ENCODE assay signal across 2 fruit fly cellular contexts in genomic region chr3R:16948667-16949066, dm6.
TF ChIP-seq lines count a peak whose summit lies in the region.

No protein-coding gene starts in this region.

TF ChIP-seq in whole organism, embryonic, 481 proteins besides CTCF, POLR2A, EP300 and RAD21 (continued from another document and continues in another):
- TF ChIP-seq seq (GFP tag; IDR thresholded peaks at IDR 0.05; lab: Robert Waterston, UW) (peak; percentile 63; the same call in 1 of the 2 replicates), CG4360 (GFP tag; IDR thresholded peaks at IDR 0.05; lab: Robert Waterston, UW) (0 out of 2 replicates have a peak, but pooled peaks have one; percentile 32), dpn (GFP tag; optimal IDR thresholded peaks at IDR 0.05; lab: Kevin White, UChicago) (peak in 1 of 2 experiments; percentile 39), slbo (GFP tag; IDR thresholded peaks at IDR 0.05; lab: Robert Waterston, UW) (peak; percentile 57), croc (GFP tag; conservative IDR thresholded peaks at IDR 0.05; lab: Robert Waterston, UW) (no peak), CG14441 (GFP tag; IDR thresholded peaks at IDR 0.05; lab: Robert Waterston, UW) (peak; percentile 23; the same call in 1 of the 2 replicates), E2f1 (GFP tag; IDR thresholded peaks at IDR 0.05; lab: Robert Waterston, UW) (0 out of 2 replicates have a peak, but pooled peaks have one; percentile 35), CG3163 (GFP tag; optimal IDR thresholded peaks at IDR 0.05; lab: Kevin White, UChicago) (peak; percentile 4), Awh (GFP tag; IDR thresholded peaks at IDR 0.05; lab: Robert Waterston, UW) (peak; percentile 44; the same call in 1 of the 2 replicates), ewg (GFP tag; optimal IDR thresholded peaks at IDR 0.05; lab: Kevin White, UChicago) (peak; percentile 63), fd64A (GFP tag; optimal IDR thresholded peaks at IDR 0.05; lab: Kevin White, UChicago) (no peak), CG2202 (tag; optimal IDR thresholded peaks at IDR 0.05; lab: Kevin White, UChicago) (no peak), Xbp1 (GFP tag; optimal IDR thresholded peaks at IDR 0.05; lab: Kevin White, UChicago) (peak; percentile 20), CG2889 (GFP tag; IDR thresholded peaks at IDR 0.05; lab: Robert Waterston, UW) (peak; percentile 48; the same call in 1 of the 3 replicates), Hr78 (GFP tag; optimal IDR thresholded peaks at IDR 0.05; lab: Kevin White, UChicago) (no peak), prd (optimal IDR thresholded peaks at IDR 0.05; lab: Kevin White, UChicago) (no peak), prd (GFP tag; IDR thresholded peaks at IDR 0.05; lab: Robert Waterston, UW) (peak; percentile 49; the same call in 2 of the 3 replicates), klu (GFP tag; IDR thresholded peaks at IDR 0.05; lab: Robert Waterston, UW) (no peak), row (GFP tag; IDR thresholded peaks at IDR 0.05; lab: Robert Waterston, UW) (peak; percentile 53), Rx (GFP tag; IDR thresholded peaks at IDR 0.05; lab: Robert Waterston, UW) (0 out of 2 replicates have a peak, but pooled peaks have one; percentile 6), Deaf1 (tag; optimal IDR thresholded peaks at IDR 0.05; lab: Kevin White, UChicago) (peak; percentile 21), phol (tag; optimal IDR thresholded peaks at IDR 0.05; lab: Kevin White, UChicago) (peak; percentile 99), Adf1 (GFP tag; IDR thresholded peaks at IDR 0.05; lab: Robert Waterston, UW) (peak; percentile 98), CG34422 (GFP tag; IDR thresholded peaks at IDR 0.05; lab: Robert Waterston, UW) (0 out of 3 replicates have a peak, but pooled peaks have one; percentile 51), sr (GFP tag; IDR thresholded peaks at IDR 0.05; lab: Robert Waterston, UW) (peak; percentile 73; the same call in 2 of the 3 replicates), Jarid2 (GFP tag; optimal IDR thresholded peaks at IDR 0.05; lab: Kevin White, UChicago) (no peak), Lhr (GFP tag; optimal IDR thresholded peaks at IDR 0.05; lab: Kevin White, UChicago) (no peak), CG18476 (GFP tag; optimal IDR thresholded peaks at IDR 0.05; lab: Kevin White, UChicago) (no peak), CG17328 (GFP tag; IDR thresholded peaks at IDR 0.05; lab: Robert Waterston, UW) (peak; percentile 43), h (optimal IDR thresholded peaks at IDR 0.05; lab: Kevin White, UChicago) (no peak), dysf (GFP tag; IDR thresholded peaks at IDR 0.05; lab: Robert Waterston, UW) (0 out of 3 replicates have a peak, but pooled peaks have one; percentile 30), CG9817 (tag; optimal IDR thresholded peaks at IDR 0.05; lab: Kevin White, UChicago) (no peak), CG6765 (GFP tag; optimal IDR thresholded peaks at IDR 0.05; lab: Kevin White, UChicago) (no peak), chn (GFP tag; optimal IDR thresholded peaks at IDR 0.05; lab: Kevin White, UChicago) (peak; percentile 17), Drgx (GFP tag; IDR thresholded peaks at IDR 0.05; lab: Robert Waterston, UW) (peak; percentile 58), CG7963 (GFP tag; IDR thresholded peaks at IDR 0.05; lab: Robert Waterston, UW; ENCODE audit: partially characterized antibody) (peak; percentile 27; the same call in 2 of the 3 replicates), chm (GFP tag; IDR thresholded peaks at IDR 0.05; lab: Robert Waterston, UW) (peak; percentile 59; the same call in 1 of the 2 replicates), CG10321 (GFP tag; IDR thresholded peaks at IDR 0.05; lab: Robert Waterston, UW) (peak; percentile 97), sens (GFP tag; lab: Kevin White, UChicago) (peak; percentile 85), abd-A (tag; optimal IDR thresholded peaks at IDR 0.05; lab: Kevin White, UChicago) (peak; percentile 52), sisA (GFP tag; IDR thresholded peaks at IDR 0.05; lab: Robert Waterston, UW) (peak; percentile 12; the same call in 1 of the 2 replicates), sob (GFP tag; IDR thresholded peaks at IDR 0.05; lab: Robert Waterston, UW) (0 out of 2 replicates have a peak, but pooled peaks have one; percentile 33), ken (GFP tag; IDR thresholded peaks at IDR 0.05; lab: Robert Waterston, UW) (peak; percentile 59; the same call in 1 of the 3 replicates), CG10543 (GFP tag; optimal IDR thresholded peaks at IDR 0.05; lab: Kevin White, UChicago) (peak; percentile 27), twi (tag; optimal IDR thresholded peaks at IDR 0.05; lab: Kevin White, UChicago) (peak; percentile 77), CoRest (tag; optimal IDR thresholded peaks at IDR 0.05; lab: Kevin White, UChicago) (peak; percentile 74), CG1024 (GFP tag; IDR thresholded peaks at IDR 0.05; lab: Robert Waterston, UW) (0 out of 2 replicates have a peak, but pooled peaks have one; percentile 16), gt (GFP tag; IDR thresholded peaks at IDR 0.05; lab: Robert Waterston, UW) (no peak), CG14860 (GFP tag; IDR thresholded peaks at IDR 0.05; lab: Robert Waterston, UW; ENCODE audit: partially characterized antibody) (peak; percentile 30; the same call in 1 of the 3 replicates), slp2 (GFP tag; optimal IDR thresholded peaks at IDR 0.05; lab: Kevin White, UChicago) (peak; percentile 8), CG6689 (GFP tag; IDR thresholded peaks at IDR 0.05; lab: Robert Waterston, UW) (peak; percentile 24; the same call in 1 of the 2 replicates), NK7.1 (GFP tag; optimal IDR thresholded peaks at IDR 0.05; lab: Kevin White, UChicago) (no peak), ttk (GFP tag; IDR thresholded peaks at IDR 0.05; lab: Robert Waterston, UW) (peak; percentile 41; the same call in 1 of the 2 replicates), gsb-n (tag; optimal IDR thresholded peaks at IDR 0.05; lab: Kevin White, UChicago) (no peak), lmd (GFP tag; IDR thresholded peaks at IDR 0.05; lab: Robert Waterston, UW) (no peak), CG11085 (GFP tag; IDR thresholded peaks at IDR 0.05; lab: Robert Waterston, UW) (no peak), oc (tag; optimal IDR thresholded peaks at IDR 0.05; lab: Kevin White, UChicago) (peak; percentile 34), Bgb (GFP tag; IDR thresholded peaks at IDR 0.05; lab: Robert Waterston, UW; ENCODE audit: partially characterized antibody) (peak; percentile 47), HLH4C (GFP tag; IDR thresholded peaks at IDR 0.05; lab: Robert Waterston, UW; ENCODE audit: partially characterized antibody) (0 out of 3 replicates have a peak, but pooled peaks have one; percentile 34), CG1792 (GFP tag; optimal IDR thresholded peaks at IDR 0.05; lab: Kevin White, UChicago) (no peak)

TF ChIP-seq in whole organism, prepupa, 60 proteins besides CTCF, POLR2A, EP300 and RAD21 (continued from another document):
- TF ChIP-seq topi (GFP tag; optimal IDR thresholded peaks at IDR 0.05; lab: Kevin White, UChicago) (peak; percentile 2), CG6854 (GFP tag; optimal IDR thresholded peaks at IDR 0.05; lab: Kevin White, UChicago) (no peak), CG6276 (GFP tag; optimal IDR thresholded peaks at IDR 0.05; lab: Kevin White, UChicago) (no peak), CG4318 (GFP tag; optimal IDR thresholded peaks at IDR 0.05; lab: Kevin White, UChicago) (no peak), CG6808 (GFP tag; optimal IDR thresholded peaks at IDR 0.05; lab: Kevin White, UChicago) (peak; percentile 22), CG8119 (GFP tag; IDR thresholded peaks at IDR 0.05; lab: Robert Waterston, UW) (peak; percentile 44; the same call in 2 of the 3 replicates), CG31627 (GFP tag; optimal IDR thresholded peaks at IDR 0.05; lab: Kevin White, UChicago) (peak; percentile 16), CG11762 (GFP tag; optimal IDR thresholded peaks at IDR 0.05; lab: Kevin White, UChicago; ENCODE audit: insufficient read depth) (no peak), CG34406 (GFP tag; optimal IDR thresholded peaks at IDR 0.05; lab: Kevin White, UChicago) (peak; percentile 8), CG10631 (GFP tag; optimal IDR thresholded peaks at IDR 0.05; lab: Kevin White, UChicago) (peak; percentile 27), achi (GFP tag; optimal IDR thresholded peaks at IDR 0.05; lab: Kevin White, UChicago) (no peak), Hr4 (GFP tag; optimal IDR thresholded peaks at IDR 0.05; lab: Kevin White, UChicago) (peak; percentile 22), CG1621 (tag; optimal IDR thresholded peaks at IDR 0.05; lab: Kevin White, UChicago) (peak; percentile 29), cyc (GFP tag; optimal IDR thresholded peaks at IDR 0.05; lab: Kevin White, UChicago) (no peak), Eip93F (GFP tag; optimal IDR thresholded peaks at IDR 0.05; lab: Kevin White, UChicago) (no peak), dac (GFP tag; optimal IDR thresholded peaks at IDR 0.05; lab: Kevin White, UChicago) (peak; percentile 1), salr (GFP tag; optimal IDR thresholded peaks at IDR 0.05; lab: Kevin White, UChicago) (peak in 1 of 2 experiments; percentile 20), Ets96B (tag; optimal IDR thresholded peaks at IDR 0.05; lab: Kevin White, UChicago) (no peak), Eip75B (GFP tag; optimal IDR thresholded peaks at IDR 0.05; lab: Kevin White, UChicago) (peak; percentile 1), vri (GFP tag; optimal IDR thresholded peaks at IDR 0.05; lab: Kevin White, UChicago) (no peak), Sox102F (GFP tag; optimal IDR thresholded peaks at IDR 0.05; lab: Kevin White, UChicago) (no peak), Met (GFP tag; optimal IDR thresholded peaks at IDR 0.05; lab: Kevin White, UChicago) (peak; percentile 2), CG15336 (GFP tag; IDR thresholded peaks at IDR 0.05; lab: Robert Waterston, UW) (peak; percentile 42; the same call in 1 of the 2 replicates), CG7368 (GFP tag; optimal IDR thresholded peaks at IDR 0.05; lab: Kevin White, UChicago) (no peak), fkh (GFP tag; optimal IDR thresholded peaks at IDR 0.05; lab: Kevin White, UChicago) (no peak), CG10669 (GFP tag; optimal IDR thresholded peaks at IDR 0.05; lab: Kevin White, UChicago) (peak; percentile 37), Smox (GFP tag; optimal IDR thresholded peaks at IDR 0.05; lab: Kevin White, UChicago) (no peak), Lpt (GFP tag; optimal IDR thresholded peaks at IDR 0.05; lab: Kevin White, UChicago) (no peak), esn (GFP tag; optimal IDR thresholded peaks at IDR 0.05; lab: Kevin White, UChicago) (no peak), CG11902 (GFP tag; optimal IDR thresholded peaks at IDR 0.05; lab: Kevin White, UChicago) (no peak), Sox15 (GFP tag; optimal IDR thresholded peaks at IDR 0.05; lab: Kevin White, UChicago) (no peak), eg (GFP tag; IDR thresholded peaks at IDR 0.05; lab: Robert Waterston, UW) (peak; percentile 68), acj6 (GFP tag; optimal IDR thresholded peaks at IDR 0.05; lab: Kevin White, UChicago) (no peak), dsx (GFP tag; optimal IDR thresholded peaks at IDR 0.05; lab: Kevin White, UChicago; ENCODE audit: poor library complexity, severe bottlenecking) (no peak), pdm3 (GFP tag; optimal IDR thresholded peaks at IDR 0.05; lab: Kevin White, UChicago) (peak; percentile 33), CG3032 (tag; optimal IDR thresholded peaks at IDR 0.05; lab: Kevin White, UChicago) (no peak), CG32006 (GFP tag; optimal IDR thresholded peaks at IDR 0.05; lab: Kevin White, UChicago) (peak; percentile 50), spab (GFP tag; optimal IDR thresholded peaks at IDR 0.05; lab: Kevin White, UChicago) (no peak)
TF ChIP-seq in whole organism, prepupa: peak in this region for 28.
